Fruit fly (Drosophila melanogaster) whole organism, embryonic: ENCODE results near the gene CG42399.

Experiments used
- B-H2 ChIP-seq: fragments of 200-800 bp; sonication (Bioruptor generic); optimal IDR thresholded peaks from 2 replicates; lab custom pipeline; 2018; ENCODE audit warnings: missing biosample characterization, mild to moderate bottlenecking, missing genetic modification characterization
- BEAF-32 ChIP-seq: fragments of 200-800 bp; sonication (Bioruptor generic); optimal IDR thresholded peaks from 3 replicates; lab custom pipeline; 2017; ENCODE audit warnings: missing biosample characterization, missing genetic modification characterization, mild to moderate bottlenecking, moderate library complexity, missing genetic modification reagents
- CG10565 ChIP-seq: fragments of 200-800 bp; sonication (Bioruptor generic); optimal IDR thresholded peaks from 3 replicates; lab custom pipeline; 2016; ENCODE audit warnings: missing biosample characterization, mild to moderate bottlenecking, missing genetic modification characterization
- CG11723 ChIP-seq: fragments of 200-800 bp; sonication (Bioruptor generic); optimal IDR thresholded peaks from 2 replicates; lab custom pipeline; 2017; ENCODE audit warnings: missing biosample characterization, mild to moderate bottlenecking, missing genetic modification characterization
- CG12155 ChIP-seq: fragments of 200-800 bp; sonication (Bioruptor generic); optimal IDR thresholded peaks from 3 replicates; lab custom pipeline; 2016; ENCODE audit warnings: missing biosample characterization, missing genetic modification characterization
- CG12391 ChIP-seq: fragments of 200-800 bp; sonication (Bioruptor generic); optimal IDR thresholded peaks from 3 replicates; lab custom pipeline; 2018; ENCODE audit warnings: missing biosample characterization, mild to moderate bottlenecking, missing genetic modification characterization, moderate library complexity
- CG12769 ChIP-seq: fragments of 200-800 bp; sonication (Bioruptor generic); optimal IDR thresholded peaks from 2 replicates; lab custom pipeline; 2019; ENCODE audit warnings: missing biosample characterization, mild to moderate bottlenecking, missing genetic modification characterization, moderate library complexity
- CG13296 ChIP-seq: fragments of 200-800 bp; sonication (Bioruptor generic); optimal IDR thresholded peaks from 3 replicates; lab custom pipeline; 2018; ENCODE audit warnings: missing biosample characterization, mild to moderate bottlenecking, missing genetic modification characterization
- CG14710 ChIP-seq: fragments of 200-800 bp; sonication (Bioruptor generic); optimal IDR thresholded peaks from 3 replicates; lab custom pipeline; 2019; ENCODE audit warnings: missing biosample characterization, mild to moderate bottlenecking, missing genetic modification characterization, moderate library complexity
- CG14860 ChIP-seq: fragments of 200-800 bp; sonication (Bioruptor generic); IDR thresholded peaks from 3 replicates; pipeline ENCODE4 v1.3.6; 2022; ENCODE audit warnings: missing biosample characterization, missing genetic modification characterization; ENCODE audit not compliant: partially characterized antibody
- CG15514 ChIP-seq: fragments of 200-800 bp; sonication (Bioruptor generic); optimal IDR thresholded peaks from 3 replicates; lab custom pipeline; 2017; ENCODE audit warnings: missing biosample characterization, missing genetic modification characterization, mild to moderate bottlenecking, moderate library complexity, missing genetic modification reagents
- CG32772 ChIP-seq: fragments of 200-800 bp; sonication (Bioruptor generic); IDR thresholded peaks from 2 replicates; pipeline ENCODE4 v1.3.6; 2022; ENCODE audit warnings: missing biosample characterization, missing genetic modification characterization
- CG3281 ChIP-seq: fragments of 200-800 bp; sonication (Bioruptor generic); optimal IDR thresholded peaks from 3 replicates; lab custom pipeline; 2017; ENCODE audit warnings: missing biosample characterization, mild to moderate bottlenecking, missing genetic modification characterization
- CG3995 ChIP-seq: fragments of 200-800 bp; sonication (Bioruptor generic); optimal IDR thresholded peaks from 3 replicates; lab custom pipeline; 2016; ENCODE audit warnings: missing biosample characterization, missing genetic modification characterization
- CG6254 ChIP-seq: fragments of 200-800 bp; sonication (Bioruptor generic); optimal IDR thresholded peaks from 3 replicates; lab custom pipeline; 2017; ENCODE audit warnings: mild to moderate bottlenecking, missing biosample characterization, missing genetic modification reagents, missing genetic modification characterization
- CG7745 ChIP-seq: fragments of 200-800 bp; sonication (Bioruptor generic); optimal IDR thresholded peaks from 2 replicates; lab custom pipeline; 2018; ENCODE audit warnings: missing biosample characterization, mild to moderate bottlenecking, missing genetic modification characterization, moderate library complexity
- CG7987 ChIP-seq: fragments of 200-800 bp; sonication (Bioruptor generic); optimal IDR thresholded peaks from 2 replicates; lab custom pipeline; 2018; ENCODE audit warnings: missing biosample characterization, mild to moderate bottlenecking, missing genetic modification characterization, moderate library complexity
- CG9437 ChIP-seq: fragments of 200-800 bp; sonication (Bioruptor generic); optimal IDR thresholded peaks from 2 replicates; lab custom pipeline; 2018; ENCODE audit warnings: missing biosample characterization, mild to moderate bottlenecking, missing genetic modification characterization
- Dek ChIP-seq: fragments of 200-800 bp; sonication (Bioruptor generic); optimal IDR thresholded peaks from 3 replicates; lab custom pipeline; 2019; ENCODE audit warnings: missing biosample characterization, mild to moderate bottlenecking, missing genetic modification characterization, moderate library complexity
- Dp ChIP-seq: fragments of 200-800 bp; sonication (Bioruptor generic); optimal IDR thresholded peaks from 2 replicates; lab custom pipeline; 2018; ENCODE audit warnings: missing biosample characterization, mild to moderate bottlenecking, missing genetic modification characterization, moderate library complexity
- Ets97D ChIP-seq: fragments of 200-800 bp; sonication (Bioruptor generic); optimal IDR thresholded peaks from 3 replicates; lab custom pipeline; 2016; ENCODE audit warnings: missing biosample characterization, missing genetic modification characterization
- Hmr ChIP-seq: fragments of 200-800 bp; sonication (Bioruptor generic); optimal IDR thresholded peaks from 3 replicates; lab custom pipeline; 2017; ENCODE audit warnings: mild to moderate bottlenecking, missing biosample characterization, missing genetic modification reagents, missing genetic modification characterization
- Lhr ChIP-seq: fragments of 200-800 bp; sonication (Bioruptor generic); optimal IDR thresholded peaks from 3 replicates; lab custom pipeline; 2017; ENCODE audit warnings: mild to moderate bottlenecking, missing biosample characterization, missing genetic modification reagents, missing genetic modification characterization
- MESR4 ChIP-seq: fragments of 200-800 bp; sonication (Bioruptor generic); optimal IDR thresholded peaks from 2 replicates; lab custom pipeline; 2018; ENCODE audit warnings: missing biosample characterization, mild to moderate bottlenecking, missing genetic modification characterization, moderate library complexity
- Max ChIP-seq: fragments of 200-800 bp; sonication (Bioruptor generic); optimal IDR thresholded peaks from 2 replicates; lab custom pipeline; 2016; ENCODE audit warnings: missing biosample characterization, mild to moderate bottlenecking, missing genetic modification characterization
- Mes4 ChIP-seq: fragments of 200-800 bp; sonication (Bioruptor generic); optimal IDR thresholded peaks from 2 replicates; lab custom pipeline; 2016; ENCODE audit warnings: missing biosample characterization, missing genetic modification characterization
- Neu2 ChIP-seq: fragments of 200-800 bp; sonication (Bioruptor generic); optimal IDR thresholded peaks from 3 replicates; lab custom pipeline; 2016; ENCODE audit warnings: missing biosample characterization, missing genetic modification characterization, borderline replicate concordance
- Nf-YC ChIP-seq: fragments of 200-800 bp; optimal IDR thresholded peaks from 3 replicates; lab custom pipeline; 2019; ENCODE audit warnings: missing biosample characterization, mild to moderate bottlenecking, missing genetic modification characterization, moderate library complexity
- Oaz ChIP-seq: fragments of 200-800 bp; sonication (Bioruptor generic); IDR thresholded peaks from 2 replicates; pipeline ENCODE4 v1.3.6; 2022; ENCODE audit warnings: missing biosample characterization, missing genetic modification characterization
- Pdp1 ChIP-seq, 2 experiments: fragments of 200-800 bp; sonication (Bioruptor generic); optimal IDR thresholded peaks; 3 replicates each; lab custom pipeline; 2016; ENCODE audit warnings: missing biosample characterization in 2 of 2, missing genetic modification characterization in 2 of 2, mild to moderate bottlenecking in 1 of 2, moderate library complexity in 1 of 2
- Side ChIP-seq: fragments of 200-800 bp; sonication (Bioruptor generic); optimal IDR thresholded peaks from 2 replicates; lab custom pipeline; 2016; ENCODE audit warnings: missing biosample characterization, missing genetic modification characterization
- Sin3A ChIP-seq: fragments of >200 bp; optimal IDR thresholded peaks from 2 replicates; lab custom pipeline; 2018
- YL-1 ChIP-seq: fragments of 200-800 bp; sonication (Bioruptor generic); optimal IDR thresholded peaks from 3 replicates; lab custom pipeline; 2017; ENCODE audit warnings: missing biosample characterization, mild to moderate bottlenecking, missing genetic modification characterization
- chn ChIP-seq: fragments of 200-800 bp; sonication (Bioruptor generic); optimal IDR thresholded peaks from 2 replicates; lab custom pipeline; 2016; ENCODE audit warnings: missing biosample characterization, missing genetic modification characterization
- crp ChIP-seq, 2 experiments: fragments of 200-800 bp; sonication (Bioruptor generic); optimal IDR thresholded peaks; 2 replicates in 1 of 2; 3 replicates in 1 of 2; lab custom pipeline; 2017; ENCODE audit warnings: missing biosample characterization in 2 of 2, missing genetic modification characterization in 2 of 2, mild to moderate bottlenecking in 1 of 2, moderate library complexity in 1 of 2
- dm ChIP-seq: fragments of 200-800 bp; sonication (Bioruptor generic); optimal IDR thresholded peaks from 3 replicates; lab custom pipeline; 2016; ENCODE audit warnings: missing biosample characterization, missing genetic modification characterization
- ewg ChIP-seq: fragments of 200-800 bp; sonication (Bioruptor generic); optimal IDR thresholded peaks from 3 replicates; lab custom pipeline; 2017; ENCODE audit warnings: mild to moderate bottlenecking, missing biosample characterization, missing genetic modification reagents, missing genetic modification characterization
- gcm2 ChIP-seq: fragments of 200-800 bp; sonication (Bioruptor generic); optimal IDR thresholded peaks from 2 replicates; lab custom pipeline; 2016; ENCODE audit warnings: missing biosample characterization, missing genetic modification characterization
- her ChIP-seq: fragments of 200-800 bp; sonication (Bioruptor generic); optimal IDR thresholded peaks from 2 replicates; lab custom pipeline; 2016; ENCODE audit warnings: missing biosample characterization, missing genetic modification characterization
- lilli ChIP-seq: fragments of 200-800 bp; sonication (Bioruptor generic); optimal IDR thresholded peaks from 3 replicates; lab custom pipeline; 2016; ENCODE audit warnings: missing biosample characterization, missing genetic modification characterization
- nerfin-1 ChIP-seq: fragments of 200-800 bp; sonication (Bioruptor generic); optimal IDR thresholded peaks from 3 replicates; lab custom pipeline; 2019; ENCODE audit warnings: missing biosample characterization, mild to moderate bottlenecking, missing genetic modification characterization, moderate library complexity
- oc ChIP-seq: fragments of 200-800 bp; sonication (Bioruptor generic); optimal IDR thresholded peaks from 2 replicates; lab custom pipeline; 2018; ENCODE audit warnings: missing biosample characterization, mild to moderate bottlenecking, missing genetic modification characterization, moderate library complexity
- sd ChIP-seq: fragments of 200-800 bp; sonication (Bioruptor generic); optimal IDR thresholded peaks from 3 replicates; lab custom pipeline; 2018; ENCODE audit warnings: missing biosample characterization, mild to moderate bottlenecking, missing genetic modification characterization, moderate library complexity
- slp2 ChIP-seq: fragments of 200-800 bp; sonication (Bioruptor generic); optimal IDR thresholded peaks from 2 replicates; lab custom pipeline; 2016; ENCODE audit warnings: missing biosample characterization, missing genetic modification characterization
- stc ChIP-seq: fragments of 200-800 bp; sonication (Bioruptor generic); IDR thresholded peaks from 2 replicates; pipeline ENCODE4 v1.3.6; 2022; ENCODE audit warnings: missing biosample characterization, missing genetic modification characterization
- sug ChIP-seq: fragments of 200-800 bp; optimal IDR thresholded peaks from 2 replicates; lab custom pipeline; 2019; ENCODE audit warnings: missing biosample characterization, mild to moderate bottlenecking, missing genetic modification characterization, moderate library complexity
- tin ChIP-seq: fragments of 200-800 bp; sonication (Bioruptor generic); optimal IDR thresholded peaks from 3 replicates; lab custom pipeline; 2016; ENCODE audit warnings: missing biosample characterization, missing genetic modification characterization
- trem ChIP-seq: fragments of 200-800 bp; optimal IDR thresholded peaks from 3 replicates; lab custom pipeline; 2019; ENCODE audit warnings: missing biosample characterization, mild to moderate bottlenecking, missing genetic modification characterization, moderate library complexity
- zen2 ChIP-seq: fragments of 200-800 bp; sonication (Bioruptor generic); IDR thresholded peaks from 3 replicates; pipeline ENCODE4 v1.3.6; 2022; ENCODE audit warnings: missing biosample characterization, missing genetic modification characterization; ENCODE audit not compliant: partially characterized antibody

Gene CG42399

dm6 chr2L:155215-155712 lies 2.2 kb upstream of the CG42399 start, which contains the start of gene Pus10 (continued):
- TF ChIP-seq CG12769 (peak; percentile 4), CG3995 (GFP tag; lab: Kevin White, UChicago) (no peak), Pdp1 (GFP tag; optimal IDR thresholded peaks at IDR 0.05; lab: Kevin White, UChicago) (peak in 1 of 2 experiments; percentile 99), Mes4 (no peak), CG10565 (no peak), YL-1 (GFP tag; lab: Kevin White, UChicago) (peak; percentile 55), tin (GFP tag; lab: Kevin White, UChicago) (no peak), sug (tag; lab: Kevin White, UChicago) (peak; percentile 16), Nf-YC (tag; lab: Kevin White, UChicago) (peak; percentile 1), CG3281 (GFP tag; lab: Kevin White, UChicago) (no peak), CG14710 (peak; percentile 5), BEAF-32 (peak; percentile 23), trem (tag; lab: Kevin White, UChicago) (peak; percentile 17), Max (GFP tag; lab: Kevin White, UChicago) (peak; percentile 27), Lhr (GFP tag; lab: Kevin White, UChicago) (no peak), crp (GFP tag; optimal IDR thresholded peaks at IDR 0.05; lab: Kevin White, UChicago) (peak; percentile 54 to 92), Neu2 (GFP tag; lab: Kevin White, UChicago) (peak; percentile 8), sd (no peak), CG32772 (GFP tag; lab: Robert Waterston, UW) (no peak), Sin3A (lab: Kevin White, UChicago) (peak; percentile 20), her (GFP tag; lab: Kevin White, UChicago) (peak; percentile 10), Dek (tag; lab: Kevin White, UChicago) (no peak), ewg (GFP tag; lab: Kevin White, UChicago) (peak; percentile 13), CG13296 (GFP tag; lab: Kevin White, UChicago) (peak; percentile 12), gcm2 (no peak), Dp (GFP tag; lab: Kevin White, UChicago) (peak; percentile 38), Ets97D (GFP tag; lab: Kevin White, UChicago) (peak; percentile 27), slp2 (no peak), CG12155 (GFP tag; lab: Kevin White, UChicago) (peak; percentile 8), CG11723 (GFP tag; lab: Kevin White, UChicago) (no peak), CG15514 (peak; percentile 54), MESR4 (peak; percentile 81), CG7987 (GFP tag; lab: Kevin White, UChicago) (peak; percentile 14), CG14860 (GFP tag; lab: Robert Waterston, UW) (no peak), lilli (peak; percentile 18), nerfin-1 (tag; lab: Kevin White, UChicago) (peak; percentile 61), CG9437 (peak; percentile 16), chn (GFP tag; lab: Kevin White, UChicago) (peak; percentile 47), CG12391 (peak; percentile 2), oc (tag; lab: Kevin White, UChicago) (no peak), zen2 (no peak), Side (GFP tag; lab: Kevin White, UChicago) (no peak), Hmr (GFP tag; lab: Kevin White, UChicago) (peak; percentile 9), stc (no peak), CG7745 (peak; percentile 15), dm (GFP tag; lab: Kevin White, UChicago) (peak; percentile 82), B-H2 (GFP tag; lab: Kevin White, UChicago) (peak; percentile 68), CG6254 (GFP tag; lab: Kevin White, UChicago) (no peak), Oaz (GFP tag; lab: Robert Waterston, UW) (no peak)
